Worm (Caenorhabditis elegans) whole organism, L4/young adult: ENCODE data around the gene syg-2.

Experiments used
- W03F9.2 ChIP-seq: fragments of 150-350 bp; optimal IDR thresholded peaks from 2 replicates; lab custom pipeline; 2014; ENCODE audit warnings: missing biosample characterization, missing genetic modification characterization
- dao-5 ChIP-seq: sonication (generic microtip); optimal IDR thresholded peaks from 2 replicates; lab custom pipeline; 2016; ENCODE audit warnings: missing genotype, missing genetic modification characterization, moderate library complexity, missing compliant biosample characterization
- him-1 ChIP-seq: sonication (generic microtip); optimal IDR thresholded peaks from 2 replicates; lab custom pipeline; 2016; ENCODE audit warnings: missing genotype, missing genetic modification reagents, missing genetic modification characterization, missing compliant biosample characterization

DNA sequence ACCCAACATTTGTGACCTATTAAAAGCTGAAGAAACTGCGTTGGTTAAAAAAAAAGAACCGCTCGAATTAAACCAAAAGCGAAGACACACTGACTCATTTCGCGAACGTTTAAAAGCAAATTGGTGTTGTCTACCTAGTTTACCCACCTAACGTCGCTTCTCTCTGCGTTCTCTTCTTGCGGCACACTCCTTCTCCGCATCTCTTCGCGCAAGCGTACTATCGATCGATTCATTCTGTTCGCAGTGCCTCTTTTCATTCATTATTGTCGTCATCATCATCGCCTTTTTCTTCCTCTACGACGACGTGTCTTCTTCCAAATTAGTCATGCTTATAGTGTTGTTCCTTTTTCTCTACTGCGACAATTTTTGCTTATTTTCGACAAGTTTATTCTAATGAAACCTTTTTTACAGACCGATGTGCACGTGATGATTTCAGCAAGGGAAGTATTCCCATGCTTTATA lies 56.4 kb downstream of the syg-2 start, which contains the start of gene atrn-1:
- TF ChIP-seq W03F9.2 (tag; lab: Kevin White, UChicago) = no peak
- no peak for TF ChIP-seq him-1 (tag; lab: Kevin White, UChicago)
- TF ChIP-seq dao-5 (tag; lab: Kevin White, UChicago) = no peak
